Worm (Caenorhabditis elegans): ENCODE measurements around the gene C49F5.13.

The C49F5.13 gene

DNA sequence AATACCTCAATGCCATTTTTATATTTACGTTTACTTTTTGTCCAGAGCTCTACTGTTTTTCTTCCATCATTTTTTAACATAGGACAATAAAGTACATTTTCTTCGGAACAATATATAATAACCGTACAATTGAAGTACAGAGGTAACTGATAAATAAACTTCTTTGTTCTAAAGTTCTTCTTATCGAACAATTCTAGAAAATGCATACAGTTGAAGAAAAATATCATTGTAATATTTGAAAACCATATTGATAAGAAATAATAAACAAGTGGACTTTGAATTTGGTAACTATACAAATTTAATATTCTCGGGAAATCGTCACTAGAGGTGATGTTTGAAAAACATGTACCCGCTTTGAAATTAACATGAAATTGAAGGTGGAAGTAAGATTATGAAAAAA lies 35.4 kb downstream of the C49F5.13 start:
- TF ChIP-seq fos-1 (tag; optimal IDR thresholded peaks at IDR 0.05): no peak
- no peak for TF ChIP-seq zag-1 (tag; optimal IDR thresholded peaks at IDR 0.05)
- no peak for TF ChIP-seq skn-1 (tag; optimal IDR thresholded peaks at IDR 0.05)
- no peak for TF ChIP-seq peb-1 (tag; optimal IDR thresholded peaks at IDR 0.05)
- no peak for TF ChIP-seq crh-2 (tag; optimal IDR thresholded peaks at IDR 0.05)
- no peak for TF ChIP-seq lsy-2 (tag; optimal IDR thresholded peaks at IDR 0.05)
- no peak for TF ChIP-seq nhr-237 (tag; optimal IDR thresholded peaks at IDR 0.05)
- TF ChIP-seq mab-5 (tag; optimal IDR thresholded peaks at IDR 0.05): no peak
- no peak for TF ChIP-seq ztf-1 (GFP tag; conservative IDR thresholded peaks at IDR 0.05)
- TF ChIP-seq unc-39 (tag; optimal IDR thresholded peaks at IDR 0.05): no peak

ce11 chrX:11999573-11999972 lies 38.4 kb downstream of the C49F5.13 start:
- no peak for TF ChIP-seq snpc-4 (tag; optimal IDR thresholded peaks at IDR 0.05)
- no peak for TF ChIP-seq ceh-82 (tag; optimal IDR thresholded peaks at IDR 0.05)

DNA sequence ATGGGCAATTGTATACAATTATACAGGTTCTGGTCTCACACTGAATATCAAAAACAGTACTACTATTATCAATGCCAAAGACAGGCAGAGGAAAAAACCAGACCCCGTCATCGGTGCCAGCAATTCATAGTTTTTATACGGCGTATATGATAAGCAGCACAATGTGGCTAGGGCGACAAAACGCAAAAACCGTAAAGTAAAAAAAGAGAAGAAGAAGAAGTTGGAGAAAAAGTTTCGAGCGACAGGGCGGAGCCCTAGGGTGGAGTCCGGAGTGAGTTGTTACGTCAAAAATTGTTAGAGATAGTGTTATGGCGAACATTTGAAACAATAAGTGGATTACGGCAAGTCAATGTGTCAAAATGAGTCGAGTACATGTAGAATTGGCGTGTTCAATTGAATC lies 40.4 kb downstream of the C49F5.13 start:
- TF ChIP-seq nhr-237 (tag; optimal IDR thresholded peaks at IDR 0.05) (no peak), fos-1 (tag; optimal IDR thresholded peaks at IDR 0.05) (peak; percentile 67)

ce11 chrX:12003969-12004368 lies 42.8 kb downstream of the C49F5.13 start:
- TF ChIP-seq sem-4 (tag; optimal IDR thresholded peaks at IDR 0.05): no peak
- peak; percentile 73 for TF ChIP-seq fos-1 (tag; optimal IDR thresholded peaks at IDR 0.05)
- peak; percentile 21 for TF ChIP-seq sma-9 (GFP tag; optimal IDR thresholded peaks at IDR 0.05)
- TF ChIP-seq sma-9 (tag; optimal IDR thresholded peaks at IDR 0.05): no peak
- TF ChIP-seq nhr-21 (tag; optimal IDR thresholded peaks at IDR 0.05): no peak
- no peak for TF ChIP-seq ceh-82 (tag; optimal IDR thresholded peaks at IDR 0.05)
- TF ChIP-seq ztf-4 (tag; optimal IDR thresholded peaks at IDR 0.05): no peak

ce11 chrX:12004925-12005324 lies 43.7 kb downstream of the C49F5.13 start:
- TF ChIP-seq blmp-1 (tag; optimal IDR thresholded peaks at IDR 0.05; ENCODE audit: insufficient read depth) (no peak), nhr-237 (tag; optimal IDR thresholded peaks at IDR 0.05) (no peak), skn-1 (tag; optimal IDR thresholded peaks at IDR 0.05) (no peak), unc-62 (GFP tag; optimal IDR thresholded peaks at IDR 0.05) (no peak), fos-1 (tag; optimal IDR thresholded peaks at IDR 0.05) (peak; percentile 65), unc-39 (tag; optimal IDR thresholded peaks at IDR 0.05) (no peak)

ce11 chrX:12005499-12005959 lies 44.3 kb downstream of the C49F5.13 start, which contains the start of gene sma-5:
Gene sma-5 (minus strand): TSS chrX:12005549.
- TF ChIP-seq ceh-82 (tag; optimal IDR thresholded peaks at IDR 0.05) (no peak), dmd-4 (tag; optimal IDR thresholded peaks at IDR 0.05) (no peak), zag-1 (tag; optimal IDR thresholded peaks at IDR 0.05) (no peak), nhr-11 (tag; optimal IDR thresholded peaks at IDR 0.05) (no peak), unc-39 (tag; optimal IDR thresholded peaks at IDR 0.05) (no peak), mdl-1 (tag; optimal IDR thresholded peaks at IDR 0.05) (no peak), lin-11 (tag; optimal IDR thresholded peaks at IDR 0.05) (no peak), unc-55 (GFP tag; optimal IDR thresholded peaks at IDR 0.05) (no peak), nhr-25 (tag; optimal IDR thresholded peaks at IDR 0.05) (no peak)

- TF ChIP-seq skn-1 (tag; optimal IDR thresholded peaks at IDR 0.05) (no peak), ceh-16 (tag; optimal IDR thresholded peaks at IDR 0.05) (no peak), nhr-6 (tag; optimal IDR thresholded peaks at IDR 0.05) (no peak), fos-1 (tag; optimal IDR thresholded peaks at IDR 0.05) (peak; percentile 19), lin-13 (GFP tag; optimal IDR thresholded peaks at IDR 0.05) (no peak)
Observed at ce11 chrX:12006470-12006869, 45.3 kb downstream of the C49F5.13 start.

DNA sequence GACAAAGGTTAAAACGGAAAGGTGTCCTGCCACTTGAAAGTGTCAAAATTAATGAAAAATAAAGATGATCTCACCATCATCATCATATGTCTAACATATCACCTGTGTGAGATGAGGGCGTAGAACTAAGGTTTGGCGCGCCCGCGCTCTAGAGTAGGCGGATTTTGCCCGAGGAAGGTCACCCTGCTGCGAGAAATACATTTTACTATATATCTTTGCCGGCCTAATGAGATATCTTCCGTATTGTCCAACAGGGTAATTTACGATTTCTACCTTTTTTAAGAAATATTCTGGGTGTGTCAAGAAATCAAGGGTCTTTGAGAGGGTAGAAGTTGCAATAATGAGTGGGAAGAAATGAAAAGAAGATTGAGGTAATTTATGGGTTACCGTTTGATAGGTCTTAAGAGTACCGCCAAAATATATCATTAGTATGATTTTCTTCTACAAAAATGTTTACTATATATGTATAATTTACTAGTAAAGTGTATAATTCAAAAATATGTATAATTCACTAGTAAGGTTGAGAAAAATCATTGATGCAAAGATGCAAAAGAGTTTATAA lies 46.8 kb downstream of the C49F5.13 start:
- TF ChIP-seq ztf-1 (GFP tag; conservative IDR thresholded peaks at IDR 0.05) (no peak), aly-2 (tag; optimal IDR thresholded peaks at IDR 0.05) (no peak), egl-27 (tag; optimal IDR thresholded peaks at IDR 0.05) (no peak), sma-3 (GFP tag; optimal IDR thresholded peaks at IDR 0.05) (peak; percentile 24), nhr-129 (tag; optimal IDR thresholded peaks at IDR 0.05) (no peak), elt-3 (tag; optimal IDR thresholded peaks at IDR 0.05) (no peak), sma-9 (GFP tag; optimal IDR thresholded peaks at IDR 0.05) (peak; percentile 20), sma-9 (tag; optimal IDR thresholded peaks at IDR 0.05) (no peak)
